Fruit fly (Drosophila melanogaster): Measurements from ENCODE around the gene Vps60.

DNA sequence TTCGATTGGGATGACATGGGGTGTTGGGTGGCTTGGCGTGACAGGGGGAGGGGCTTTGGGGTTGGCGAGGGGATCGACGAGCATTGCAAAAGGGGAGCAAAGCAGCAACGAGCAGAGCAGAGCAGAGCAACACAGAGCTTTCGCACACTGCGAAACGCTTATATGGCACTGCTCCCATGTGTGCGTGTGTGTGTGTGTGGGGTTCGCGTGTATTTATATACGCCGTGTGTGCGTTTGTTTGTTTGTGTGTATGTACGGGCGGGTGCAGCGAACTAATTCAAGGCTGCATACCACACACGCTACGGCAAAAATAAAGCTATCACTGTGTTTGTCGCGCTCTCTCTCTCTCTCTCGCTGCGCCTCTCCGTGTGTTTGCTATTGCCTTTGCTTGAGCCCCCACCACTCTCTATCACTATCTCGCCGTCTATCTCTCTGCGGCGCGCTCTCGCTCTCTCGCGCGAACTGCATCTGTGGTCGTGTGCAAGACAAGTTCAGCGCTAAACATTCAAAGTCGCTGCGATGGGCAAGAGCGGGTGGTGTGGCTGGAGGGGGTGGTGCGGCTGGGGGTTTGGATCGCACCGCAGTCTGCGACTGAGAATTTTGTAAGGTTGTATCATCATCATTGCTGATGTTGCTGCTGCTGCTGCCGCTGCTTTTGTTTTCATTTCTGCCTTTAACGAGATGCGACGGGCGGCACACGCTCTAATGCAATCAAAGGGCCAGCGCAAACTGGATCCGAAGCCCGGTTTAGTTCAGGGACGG lies 30.8 kb downstream of the Vps60 start:
- TF ChIP-seq Lpt (GFP tag; optimal IDR thresholded peaks at IDR 0.05) (peak; percentile 69), CG3032 (tag; optimal IDR thresholded peaks at IDR 0.05) (no peak), Hr4 (GFP tag; optimal IDR thresholded peaks at IDR 0.05) (no peak), CG3919 (GFP tag; optimal IDR thresholded peaks at IDR 0.05) (no peak), CG16779 (tag; optimal IDR thresholded peaks at IDR 0.05) (no peak)
